Worm (Caenorhabditis elegans): ENCODE results near the gene F55G1.6.

DNA sequence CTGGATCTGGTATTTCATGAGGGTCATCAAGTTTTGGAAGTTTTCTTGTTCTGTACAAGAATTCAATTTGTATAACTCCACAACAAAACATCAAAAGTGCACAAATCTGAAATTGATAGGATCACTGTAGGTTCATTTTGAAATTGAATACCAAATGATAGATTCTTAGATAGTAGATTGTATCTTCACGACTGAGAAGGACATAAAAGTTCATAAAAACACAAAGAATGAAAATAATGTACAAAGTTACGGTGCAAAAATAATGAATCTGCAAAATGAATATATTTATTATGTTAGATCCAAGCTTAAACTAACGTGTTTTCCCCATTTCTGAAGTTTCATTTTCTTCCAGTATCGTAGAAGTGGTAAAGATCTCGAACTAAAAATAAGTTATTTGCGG is 27.6 kb downstream of the F55G1.6 start:
- TF ChIP-seq T22C8.4 (GFP tag; IDR thresholded peaks at IDR 0.05) (no peak), cog-1 (tag; optimal IDR thresholded peaks at IDR 0.05) (no peak)
